Worm (Caenorhabditis elegans) whole organism, L1 larva: Measurements from ENCODE around the gene C32D5.10.

Experiments
- C16A3.4 ChIP-seq: fragments of 150-350 bp; optimal IDR thresholded peaks from 2 replicates; lab custom pipeline; 2014; ENCODE audit warnings: missing biosample characterization, missing genetic modification characterization
- C34B4.2 ChIP-seq: sonication (generic microtip); optimal IDR thresholded peaks from 2 replicates; lab custom pipeline; 2017; ENCODE audit warnings: mild to moderate bottlenecking, missing genetic modification characterization, missing compliant biosample characterization
- F16B12.6 ChIP-seq: fragments of 150-350 bp; optimal IDR thresholded peaks from 2 replicates; lab custom pipeline; 2014; ENCODE audit warnings: missing biosample characterization, missing genetic modification characterization
- ama-1 ChIP-seq: fragments of 150-350 bp; optimal IDR thresholded peaks from 2 replicates; lab custom pipeline; 2014
- blmp-1 ChIP-seq: fragments of 150-350 bp; optimal IDR thresholded peaks from 2 replicates; lab custom pipeline; 2014; ENCODE audit warnings: missing biosample characterization, missing genetic modification characterization
- ceh-82 ChIP-seq, 3 experiments: fragments of 150-350 bp in 1 of 3; sonication (generic microtip) in 2 of 3; optimal IDR thresholded peaks; 2 replicates each; lab custom pipeline; 2014 to 2017; ENCODE audit warnings: missing biosample characterization in 3 of 3, missing genetic modification characterization in 3 of 3
- ceh-88 ChIP-seq: fragments of 200-800 bp; sonication (Bioruptor generic); IDR thresholded peaks from 2 replicates; pipeline ENCODE4 v1.3.6; 2022; ENCODE audit warnings: missing genetic modification characterization, missing compliant biosample characterization
- ceh-90 ChIP-seq: sonication (generic microtip); optimal IDR thresholded peaks from 2 replicates; lab custom pipeline; 2016; ENCODE audit warnings: missing genetic modification characterization, missing compliant biosample characterization
- dsc-1 ChIP-seq: sonication (generic microtip); optimal IDR thresholded peaks from 2 replicates; lab custom pipeline; 2016; ENCODE audit warnings: mild to moderate bottlenecking, missing genetic modification characterization, missing compliant biosample characterization
- efl-3 ChIP-seq: fragments of 200-800 bp; sonication (Bioruptor generic); optimal IDR thresholded peaks from 2 replicates; lab custom pipeline; 2018; ENCODE audit warnings: mild to moderate bottlenecking, missing genetic modification characterization, missing compliant biosample characterization
- egl-13 ChIP-seq: sonication (generic microtip); optimal IDR thresholded peaks from 2 replicates; lab custom pipeline; 2016; ENCODE audit warnings: missing genotype, missing genetic modification reagents, missing genetic modification characterization, missing compliant biosample characterization
- elt-3 ChIP-seq, 6 experiments: fragments of 150-350 bp in 1 of 6; sonication (generic microtip); optimal IDR thresholded peaks; 2 replicates each; lab custom pipeline; 2017 to 2018; ENCODE audit warnings: missing biosample characterization in 6 of 6, missing genetic modification characterization in 6 of 6, inconsistent platforms in 1 of 6
- ets-5 ChIP-seq: fragments of 200-800 bp; sonication (Bioruptor generic); IDR thresholded peaks from 2 replicates; pipeline ENCODE4 v1.3.6; 2022; ENCODE audit warnings: missing genetic modification characterization, missing compliant biosample characterization
- fkh-10 ChIP-seq: sonication (generic microtip); optimal IDR thresholded peaks from 2 replicates; lab custom pipeline; 2017; ENCODE audit warnings: missing biosample characterization, missing genetic modification reagents, missing genetic modification characterization
- fkh-8 ChIP-seq: sonication (generic microtip); optimal IDR thresholded peaks from 2 replicates; lab custom pipeline; 2016; ENCODE audit warnings: mild to moderate bottlenecking, missing genetic modification characterization, missing compliant biosample characterization
- grh-1 ChIP-seq: fragments of 200-800 bp; sonication (Bioruptor generic); IDR thresholded peaks from 2 replicates; pipeline ENCODE4 v1.3.6; 2022; ENCODE audit warnings: missing genetic modification reagents, missing genetic modification characterization, missing compliant biosample characterization
- isw-1 ChIP-seq: fragments of 200-800 bp; sonication (Bioruptor generic); IDR thresholded peaks from 2 replicates; pipeline ENCODE4 v1.3.6; 2022; ENCODE audit warnings: missing genetic modification characterization, missing compliant biosample characterization
- lin-14 ChIP-seq: fragments of 200-800 bp; sonication (Bioruptor generic); optimal IDR thresholded peaks from 2 replicates; lab custom pipeline; 2018; ENCODE audit warnings: mild to moderate bottlenecking, missing genetic modification characterization, moderate library complexity, missing compliant biosample characterization
- lin-35 ChIP-seq, 2 experiments: fragments of 150-350 bp; optimal IDR thresholded peaks; 2 replicates each; lab custom pipeline; 2014; ENCODE audit warnings: missing biosample characterization in 2 of 2, missing genetic modification characterization in 2 of 2, missing genetic modification reagents in 2 of 2
- lin-39 ChIP-seq: fragments of 150-350 bp; optimal IDR thresholded peaks from 2 replicates; lab custom pipeline; 2014; ENCODE audit warnings: missing biosample characterization, missing genetic modification reagents, missing genetic modification characterization
- lsy-2 ChIP-seq, 2 experiments: fragments of 150-350 bp; optimal IDR thresholded peaks; 2 replicates each; lab custom pipeline; 2014; ENCODE audit warnings: missing biosample characterization in 2 of 2, missing genetic modification characterization in 2 of 2
- mdl-1 ChIP-seq, 2 experiments: fragments of 150-350 bp; optimal IDR thresholded peaks; 2 replicates each; lab custom pipeline; 2014 to 2017; ENCODE audit warnings: missing biosample characterization in 2 of 2, missing genetic modification characterization in 2 of 2, inconsistent platforms in 1 of 2
- nhr-11 ChIP-seq: fragments of 150-350 bp; optimal IDR thresholded peaks from 2 replicates; lab custom pipeline; 2014; ENCODE audit warnings: missing biosample characterization, missing genetic modification characterization
- nhr-28 ChIP-seq: fragments of 150-350 bp; optimal IDR thresholded peaks from 2 replicates; lab custom pipeline; 2014; ENCODE audit warnings: missing biosample characterization, missing genetic modification characterization
- nhr-71 ChIP-seq: sonication (generic microtip); optimal IDR thresholded peaks from 2 replicates; lab custom pipeline; 2016; ENCODE audit warnings: mild to moderate bottlenecking, missing genetic modification characterization, moderate library complexity, missing compliant biosample characterization
- nhr-76 ChIP-seq: sonication (generic microtip); optimal IDR thresholded peaks from 2 replicates; lab custom pipeline; 2017; ENCODE audit warnings: missing biosample characterization, missing genetic modification characterization
- nhr-77 ChIP-seq: fragments of 150-350 bp; optimal IDR thresholded peaks from 2 replicates; lab custom pipeline; 2014; ENCODE audit warnings: missing biosample characterization, missing genetic modification characterization
- nhr-84 ChIP-seq: sonication (generic microtip); optimal IDR thresholded peaks from 2 replicates; lab custom pipeline; 2017; ENCODE audit warnings: missing biosample characterization, missing genetic modification characterization
- nhr-85 ChIP-seq: sonication (generic microtip); peaks from one replicate; lab custom pipeline; 2016; ENCODE audit warnings: missing genetic modification characterization, inconsistent platforms, missing compliant biosample characterization
- nhr-90 ChIP-seq: sonication (generic microtip); optimal IDR thresholded peaks from 2 replicates; lab custom pipeline; 2016; ENCODE audit warnings: mild to moderate bottlenecking, missing genetic modification characterization, missing compliant biosample characterization; ENCODE audit not compliant: poor library complexity
- pax-3 ChIP-seq: fragments of 200-800 bp; sonication (Bioruptor generic); optimal IDR thresholded peaks from 2 replicates; lab custom pipeline; 2018; ENCODE audit warnings: mild to moderate bottlenecking, missing genetic modification characterization, moderate library complexity, missing compliant biosample characterization
- pqm-1 ChIP-seq: sonication (generic microtip); optimal IDR thresholded peaks from 3 replicates; lab custom pipeline; 2017; ENCODE audit warnings: missing biosample characterization, missing genetic modification characterization
- rnt-1 ChIP-seq: sonication (generic microtip); optimal IDR thresholded peaks from 2 replicates; lab custom pipeline; 2016; ENCODE audit warnings: mild to moderate bottlenecking, missing genetic modification characterization, moderate library complexity, missing compliant biosample characterization
- snpc-4 ChIP-seq: fragments of 150-350 bp; optimal IDR thresholded peaks from 2 replicates; lab custom pipeline; 2014; ENCODE audit warnings: missing biosample characterization, missing genetic modification characterization
- sptf-1 ChIP-seq: fragments of 150-350 bp; optimal IDR thresholded peaks from 2 replicates; lab custom pipeline; 2014; ENCODE audit warnings: missing biosample characterization, missing genetic modification characterization
- unc-62 ChIP-seq: fragments of 150-350 bp; optimal IDR thresholded peaks from 2 replicates; lab custom pipeline; 2014; ENCODE audit warnings: missing biosample characterization, missing genetic modification reagents, missing genetic modification characterization
- unc-86 ChIP-seq: sonication (generic microtip); optimal IDR thresholded peaks from 2 replicates; lab custom pipeline; 2016; ENCODE audit warnings: missing genetic modification characterization, missing compliant biosample characterization
- xbp-1 ChIP-seq: sonication (generic microtip); optimal IDR thresholded peaks from 2 replicates; lab custom pipeline; 2016; ENCODE audit warnings: missing genetic modification characterization, missing compliant biosample characterization
- ztf-11 ChIP-seq, 2 experiments: sonication (generic microtip); optimal IDR thresholded peaks; 2 replicates each; lab custom pipeline; 2016 to 2017; ENCODE audit warnings: missing genetic modification characterization in 2 of 2, missing biosample characterization in 1 of 2, missing compliant biosample characterization in 1 of 2
- ztf-4 ChIP-seq: fragments of 150-350 bp; optimal IDR thresholded peaks from 2 replicates; lab custom pipeline; 2014; ENCODE audit warnings: missing biosample characterization, missing genetic modification characterization

C32D5.10 gene

DNA sequence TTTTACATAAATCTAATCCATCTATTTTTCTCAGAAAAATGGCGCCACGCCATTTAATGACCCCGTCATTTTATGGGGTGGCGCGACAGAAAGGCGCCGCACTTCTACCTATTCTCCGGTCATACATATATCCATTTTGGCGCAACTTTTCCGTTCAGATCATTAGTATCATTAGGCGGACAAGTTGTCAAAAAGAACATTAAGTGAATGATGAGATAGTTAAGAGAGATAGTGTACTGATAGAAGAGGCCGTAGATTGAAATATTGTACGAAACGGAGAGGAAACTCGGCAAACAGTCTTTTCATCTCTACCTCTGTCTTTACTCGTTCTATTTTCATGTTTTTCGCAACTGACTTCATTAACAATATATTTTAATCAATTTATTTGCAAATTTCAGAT is 27.7 kb downstream of the C32D5.10 start, which contains the start of gene sma-6 (continued):
- no peak for TF ChIP-seq ztf-11 (tag; optimal IDR thresholded peaks at IDR 0.05; lab: Kevin White, UChicago)
- TF ChIP-seq ceh-90 (tag; lab: Kevin White, UChicago), result no peak
- no peak for TF ChIP-seq pax-3 (tag; lab: Kevin White, UChicago)
- TF ChIP-seq xbp-1 (tag; lab: Kevin White, UChicago), result no peak
- TF ChIP-seq snpc-4, result no peak
- TF ChIP-seq blmp-1 (tag; lab: Kevin White, UChicago), result peak; percentile 68
- no peak for TF ChIP-seq ztf-4 (tag; lab: Kevin White, UChicago)
- no peak for TF ChIP-seq nhr-76 (tag; lab: Kevin White, UChicago)
- TF ChIP-seq isw-1 (GFP tag; lab: Robert Waterston, UW), result no peak
- TF ChIP-seq nhr-85, result no peak
- peak in 1 of 6 experiments; percentile 63 for TF ChIP-seq elt-3 (tag; optimal IDR thresholded peaks at IDR 0.05; lab: Kevin White, UChicago)
- TF ChIP-seq nhr-77 (tag; lab: Kevin White, UChicago), result no peak
- peak in 1 of 2 experiments; percentile 23 for TF ChIP-seq lsy-2 (tag; optimal IDR thresholded peaks at IDR 0.05; lab: Kevin White, UChicago)
- no peak for TF ChIP-seq C34B4.2 (tag; lab: Kevin White, UChicago)
- no peak for TF ChIP-seq ceh-82 (tag; optimal IDR thresholded peaks at IDR 0.05; lab: Kevin White, UChicago)
- no peak for TF ChIP-seq F16B12.6 (tag; lab: Kevin White, UChicago)
- no peak for TF ChIP-seq ceh-88 (GFP tag; lab: Robert Waterston, UW)
- peak; percentile 46 for TF ChIP-seq lin-14 (GFP tag; lab: Kevin White, UChicago)
- TF ChIP-seq sptf-1 (tag; lab: Kevin White, UChicago), result no peak
- no peak for TF ChIP-seq fkh-10
- TF ChIP-seq rnt-1, result no peak
- no peak for TF ChIP-seq nhr-84 (tag; lab: Kevin White, UChicago)
- TF ChIP-seq unc-62 (GFP tag; lab: Kevin White, UChicago), result no peak
- TF ChIP-seq C16A3.4 (tag; lab: Kevin White, UChicago), result no peak
- peak in 1 of 2 experiments; percentile 37 for TF ChIP-seq lin-35 (GFP tag; optimal IDR thresholded peaks at IDR 0.05; lab: Kevin White, UChicago)

- TF ChIP-seq blmp-1 (tag; lab: Kevin White, UChicago) (no peak), lin-14 (GFP tag; lab: Kevin White, UChicago) (no peak), egl-13 (tag; lab: Kevin White, UChicago) (no peak), ama-1 (lab: Kevin White, UChicago) (no peak), unc-86 (tag; lab: Kevin White, UChicago) (no peak), nhr-11 (tag; lab: Kevin White, UChicago) (no peak), unc-62 (GFP tag; lab: Kevin White, UChicago) (no peak), fkh-8 (tag; lab: Kevin White, UChicago) (no peak), lin-35 (GFP tag; optimal IDR thresholded peaks at IDR 0.05; lab: Kevin White, UChicago) (no peak), pax-3 (tag; lab: Kevin White, UChicago) (no peak), elt-3 (tag; optimal IDR thresholded peaks at IDR 0.05; lab: Kevin White, UChicago) (no peak), ets-5 (GFP tag; lab: Robert Waterston, UW) (no peak), nhr-28 (tag; lab: Kevin White, UChicago) (no peak), C16A3.4 (tag; lab: Kevin White, UChicago) (no peak), efl-3 (no peak), pqm-1 (tag; lab: Kevin White, UChicago) (no peak), nhr-71 (tag; lab: Kevin White, UChicago) (no peak), lsy-2 (tag; optimal IDR thresholded peaks at IDR 0.05; lab: Kevin White, UChicago) (no peak), mdl-1 (tag; optimal IDR thresholded peaks at IDR 0.05; lab: Kevin White, UChicago) (no peak), nhr-76 (tag; lab: Kevin White, UChicago) (no peak)
- TF ChIP-seq, all 84 proteins: peak for 0
Observed at ce11 chrII:6322979-6323378, 28.8 kb downstream of the C32D5.10 start, which contains the start of gene C32D5.4. Gene C32D5.4, minus strand, starts transcription at chrII:6323079.

- no peak for TF ChIP-seq efl-3
- no peak for TF ChIP-seq ceh-90 (tag; lab: Kevin White, UChicago)
- TF ChIP-seq lin-39 (tag; lab: Kevin White, UChicago), result no peak
- no peak for TF ChIP-seq nhr-90 (tag; lab: Kevin White, UChicago)
- TF ChIP-seq dsc-1 (tag; lab: Kevin White, UChicago), result no peak
- TF ChIP-seq grh-1 (GFP tag; lab: Robert Waterston, UW), result no peak
- TF ChIP-seq ztf-11 (tag; optimal IDR thresholded peaks at IDR 0.05; lab: Kevin White, UChicago), result no peak
- TF ChIP-seq nhr-11 (tag; lab: Kevin White, UChicago), result no peak
- TF ChIP-seq unc-86 (tag; lab: Kevin White, UChicago), result no peak
Observed at ce11 chrII:6322081-6322480, 29.7 kb downstream of the C32D5.10 start.
